Fruit fly (Drosophila melanogaster): ENCODE results near the gene Tsp3A.

The Tsp3A gene

DNA sequence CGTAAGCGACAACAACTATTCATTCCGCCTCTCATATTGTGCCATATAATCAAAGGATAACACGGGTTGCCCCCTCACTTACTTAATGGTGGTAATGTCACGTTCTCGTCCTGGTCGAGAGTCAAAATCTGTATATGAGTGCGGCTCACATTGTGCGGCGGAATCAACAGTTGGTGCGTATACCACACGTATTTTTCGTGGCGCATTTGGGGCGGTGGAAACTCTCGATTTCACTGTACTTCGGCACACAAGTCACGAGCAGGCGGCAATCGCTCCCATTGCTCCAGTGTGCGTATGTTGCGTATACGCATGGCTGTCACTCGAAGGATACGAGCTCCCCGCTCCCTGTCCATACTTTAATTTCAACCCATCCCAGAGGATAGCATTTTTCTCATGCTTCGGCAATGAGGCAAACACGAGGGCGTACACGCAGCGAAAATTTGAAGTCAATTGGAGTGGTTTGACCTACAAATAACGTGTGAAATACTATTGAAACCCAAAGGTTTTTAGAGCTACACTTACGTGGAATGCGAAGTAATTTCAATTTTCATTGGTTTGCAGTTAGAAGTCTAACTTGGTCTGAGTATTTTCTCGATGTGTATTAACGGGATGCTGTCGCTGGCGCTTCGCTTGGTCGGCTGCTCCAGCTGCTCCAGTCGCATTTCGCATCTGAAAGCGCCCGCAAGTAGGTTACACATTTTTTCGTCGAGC, 37.6 kb downstream of the Tsp3A start:
- peak; percentile 5 for TF ChIP-seq CG10669 (GFP tag; optimal IDR thresholded peaks at IDR 0.05)
- peak; percentile 45 for TF ChIP-seq OdsH (GFP tag; optimal IDR thresholded peaks at IDR 0.05)
- TF ChIP-seq fd85E (GFP tag; optimal IDR thresholded peaks at IDR 0.05) = no peak
- TF ChIP-seq svp (GFP tag) = peak; percentile 61
- TF ChIP-seq CG31627 (GFP tag; optimal IDR thresholded peaks at IDR 0.05) = no peak
- no peak for TF ChIP-seq fd59A (GFP tag; optimal IDR thresholded peaks at IDR 0.05)
- peak; percentile 19 for TF ChIP-seq topi (GFP tag; optimal IDR thresholded peaks at IDR 0.05)
- no peak for TF ChIP-seq CG6854 (GFP tag; optimal IDR thresholded peaks at IDR 0.05)
- peak; percentile 58 for TF ChIP-seq CG32006 (GFP tag; optimal IDR thresholded peaks at IDR 0.05)
- TF ChIP-seq CG7368 (GFP tag; optimal IDR thresholded peaks at IDR 0.05) = peak; percentile 39
- TF ChIP-seq Sox15 (GFP tag; optimal IDR thresholded peaks at IDR 0.05) = no peak
- no peak for TF ChIP-seq Eip93F (GFP tag; optimal IDR thresholded peaks at IDR 0.05)
- peak; percentile 8 for TF ChIP-seq Smox (GFP tag; optimal IDR thresholded peaks at IDR 0.05)
- no peak for TF ChIP-seq CG34406 (GFP tag; optimal IDR thresholded peaks at IDR 0.05)
- TF ChIP-seq Hr39 (GFP tag; optimal IDR thresholded peaks at IDR 0.05) = peak; percentile 23
- TF ChIP-seq dsx (GFP tag; optimal IDR thresholded peaks at IDR 0.05; ENCODE audit: poor library complexity, severe bottlenecking) = no peak
- no peak for TF ChIP-seq ss (GFP tag; optimal IDR thresholded peaks at IDR 0.05)
- no peak for TF ChIP-seq CG11762 (GFP tag; optimal IDR thresholded peaks at IDR 0.05; ENCODE audit: insufficient read depth)
- TF ChIP-seq CG3919 (GFP tag; optimal IDR thresholded peaks at IDR 0.05) = peak; percentile 9
- no peak for TF ChIP-seq CG1621 (tag; optimal IDR thresholded peaks at IDR 0.05)
- no peak for TF ChIP-seq vri (GFP tag; optimal IDR thresholded peaks at IDR 0.05)
- TF ChIP-seq CG6276 (GFP tag; optimal IDR thresholded peaks at IDR 0.05) = peak; percentile 10
- TF ChIP-seq cyc (GFP tag; optimal IDR thresholded peaks at IDR 0.05) = peak; percentile 3
- TF ChIP-seq net (GFP tag; optimal IDR thresholded peaks at IDR 0.05) = no peak
- peak; percentile 41 for TF ChIP-seq pdm3 (GFP tag; optimal IDR thresholded peaks at IDR 0.05)
- TF ChIP-seq CG11294 (GFP tag; IDR thresholded peaks at IDR 0.05) = peak; percentile 47
- TF ChIP-seq CG6163 (GFP tag; IDR thresholded peaks at IDR 0.05) = peak; percentile 62; the same call in 2 of the 3 replicates
- no peak for TF ChIP-seq CG8319 (GFP tag; optimal IDR thresholded peaks at IDR 0.05)
- no peak for TF ChIP-seq CG3032 (tag; optimal IDR thresholded peaks at IDR 0.05)
- no peak for TF ChIP-seq CG11902 (GFP tag; optimal IDR thresholded peaks at IDR 0.05)
- peak; percentile 26 for TF ChIP-seq Eip75B (GFP tag; optimal IDR thresholded peaks at IDR 0.05)
- no peak for TF ChIP-seq CG9139 (GFP tag; optimal IDR thresholded peaks at IDR 0.05)
- TF ChIP-seq eg (GFP tag; IDR thresholded peaks at IDR 0.05) = peak; percentile 68
- TF ChIP-seq salr (GFP tag; optimal IDR thresholded peaks at IDR 0.05) = no peak
- peak; percentile 68 for TF ChIP-seq Eip78C (GFP tag)
- TF ChIP-seq Lpt (GFP tag; optimal IDR thresholded peaks at IDR 0.05) = no peak
- TF ChIP-seq fkh (GFP tag; optimal IDR thresholded peaks at IDR 0.05) = no peak
- TF ChIP-seq CG15336 (GFP tag; IDR thresholded peaks at IDR 0.05) = 0 out of 2 replicates have a peak, but pooled peaks have one; percentile 28
- TF ChIP-seq Blimp-1 (GFP tag; optimal IDR thresholded peaks at IDR 0.05) = no peak
- TF ChIP-seq Sox14 (GFP tag; optimal IDR thresholded peaks at IDR 0.05) = no peak
- peak; percentile 28 for TF ChIP-seq esn (GFP tag; optimal IDR thresholded peaks at IDR 0.05)
- TF ChIP-seq achi (GFP tag; optimal IDR thresholded peaks at IDR 0.05) = peak; percentile 5
- peak; percentile 50 for TF ChIP-seq Gug (GFP tag; IDR thresholded peaks at IDR 0.05)
- TF ChIP-seq Hr38 (GFP tag; optimal IDR thresholded peaks at IDR 0.05) = no peak
- TF ChIP-seq lz (GFP tag; optimal IDR thresholded peaks at IDR 0.05) = peak; percentile 15
- no peak for TF ChIP-seq dac (GFP tag; optimal IDR thresholded peaks at IDR 0.05)
- peak; percentile 1 for TF ChIP-seq acj6 (GFP tag; optimal IDR thresholded peaks at IDR 0.05)
- TF ChIP-seq Ets21C (GFP tag; optimal IDR thresholded peaks at IDR 0.05) = no peak
- no peak for TF ChIP-seq CG8632 (GFP tag; optimal IDR thresholded peaks at IDR 0.05)
- TF ChIP-seq Sox102F (GFP tag; optimal IDR thresholded peaks at IDR 0.05) = no peak
- peak; percentile 53 for TF ChIP-seq Hr4 (GFP tag; optimal IDR thresholded peaks at IDR 0.05)
